Worm (Caenorhabditis elegans): Measurements from ENCODE around the gene W08A12.2.

The W08A12.2 gene

ce11 chrV:3718507-3718906, 32.8 kb upstream of the W08A12.2 start:
- no peak for TF ChIP-seq ztf-4 (tag; optimal IDR thresholded peaks at IDR 0.05)
- no peak for TF ChIP-seq lin-35 (GFP tag; optimal IDR thresholded peaks at IDR 0.05)
- no peak for TF ChIP-seq egl-13 (tag; optimal IDR thresholded peaks at IDR 0.05)
- no peak for TF ChIP-seq skn-1 (tag; optimal IDR thresholded peaks at IDR 0.05)
- TF ChIP-seq fos-1 (tag; optimal IDR thresholded peaks at IDR 0.05), result no peak
- no peak for TF ChIP-seq nhr-76 (tag; optimal IDR thresholded peaks at IDR 0.05)
- peak; percentile 51 for TF ChIP-seq nhr-47 (tag; optimal IDR thresholded peaks at IDR 0.05)
- no peak for TF ChIP-seq zip-4 (GFP tag; optimal IDR thresholded peaks at IDR 0.05)
- TF ChIP-seq unc-86 (tag; optimal IDR thresholded peaks at IDR 0.05), result no peak
- no peak for TF ChIP-seq C16A3.4 (tag; optimal IDR thresholded peaks at IDR 0.05)
- TF ChIP-seq ztf-11 (tag; optimal IDR thresholded peaks at IDR 0.05), result no peak
- TF ChIP-seq efl-1 (optimal IDR thresholded peaks at IDR 0.05), result no peak
- no peak for TF ChIP-seq efl-1 (GFP tag; optimal IDR thresholded peaks at IDR 0.05 in 1 of 2)
- peak; percentile 17 for TF ChIP-seq nhr-85 (tag)
- no peak for TF ChIP-seq isw-1 (GFP tag; IDR thresholded peaks at IDR 0.05)
- TF ChIP-seq fkh-8 (tag; optimal IDR thresholded peaks at IDR 0.05), result peak; percentile 64
- peak; percentile 25 for TF ChIP-seq sox-4 (tag; optimal IDR thresholded peaks at IDR 0.05)
- TF ChIP-seq C34B4.2 (tag; optimal IDR thresholded peaks at IDR 0.05), result no peak
- TF ChIP-seq zag-1 (tag; optimal IDR thresholded peaks at IDR 0.05), result no peak
- no peak for TF ChIP-seq nhr-84 (tag; optimal IDR thresholded peaks at IDR 0.05)
- no peak for TF ChIP-seq Y116A8C.19 (tag; optimal IDR thresholded peaks at IDR 0.05; ENCODE audit: borderline replicate concordance)
- TF ChIP-seq elt-3 (tag; optimal IDR thresholded peaks at IDR 0.05), result no peak
- no peak for TF ChIP-seq fkh-10 (GFP tag; optimal IDR thresholded peaks at IDR 0.05)
- no peak for TF ChIP-seq grh-1 (GFP tag; IDR thresholded peaks at IDR 0.05)
- no peak for TF ChIP-seq mab-9 (GFP tag; IDR thresholded peaks at IDR 0.05)
- no peak for TF ChIP-seq sptf-1 (tag; optimal IDR thresholded peaks at IDR 0.05)
- TF ChIP-seq aly-2 (tag; optimal IDR thresholded peaks at IDR 0.05), result no peak
- no peak for TF ChIP-seq blmp-1 (tag; optimal IDR thresholded peaks at IDR 0.05)
- no peak for TF ChIP-seq snpc-4 (tag; optimal IDR thresholded peaks at IDR 0.05)
- no peak for TF ChIP-seq lin-13 (GFP tag; optimal IDR thresholded peaks at IDR 0.05)
- TF ChIP-seq ceh-63 (GFP tag; optimal IDR thresholded peaks at IDR 0.05), result no peak
- no peak for TF ChIP-seq ceh-88 (GFP tag; IDR thresholded peaks at IDR 0.05)
- TF ChIP-seq unc-30 (tag; optimal IDR thresholded peaks at IDR 0.05), result no peak
- no peak for TF ChIP-seq ceh-82 (tag; optimal IDR thresholded peaks at IDR 0.05)
- TF ChIP-seq nhr-237 (tag; optimal IDR thresholded peaks at IDR 0.05), result no peak
- no peak for TF ChIP-seq vab-15 (tag; optimal IDR thresholded peaks at IDR 0.05)
- no peak for TF ChIP-seq C04F5.9 (tag; optimal IDR thresholded peaks at IDR 0.05)
- TF ChIP-seq fkh-4 (tag; optimal IDR thresholded peaks at IDR 0.05; ENCODE audit: borderline replicate concordance), result no peak
- TF ChIP-seq elt-2 (tag; optimal IDR thresholded peaks at IDR 0.05), result no peak
- peak; percentile 66 for TF ChIP-seq dsc-1 (tag; optimal IDR thresholded peaks at IDR 0.05)
- no peak for TF ChIP-seq F16B12.6 (tag; optimal IDR thresholded peaks at IDR 0.05)
- peak; percentile 29 for TF ChIP-seq nhr-71 (tag; optimal IDR thresholded peaks at IDR 0.05)

ce11 chrV:3717751-3718150, 32.1 kb upstream of the W08A12.2 start:
- TF ChIP-seq zag-1 (tag; optimal IDR thresholded peaks at IDR 0.05), result no peak
- no peak for TF ChIP-seq ets-5 (GFP tag; IDR thresholded peaks at IDR 0.05)
- no peak for TF ChIP-seq nhr-20 (tag; optimal IDR thresholded peaks at IDR 0.05)
- TF ChIP-seq lin-13 (GFP tag; optimal IDR thresholded peaks at IDR 0.05), result peak; percentile 31
- no peak for TF ChIP-seq nhr-76 (tag; optimal IDR thresholded peaks at IDR 0.05)
- no peak for TF ChIP-seq pag-3 (tag; optimal IDR thresholded peaks at IDR 0.05; ENCODE audit: borderline replicate concordance, insufficient read depth)
- peak; percentile 38 for TF ChIP-seq ceh-8 (GFP tag; optimal IDR thresholded peaks at IDR 0.05)
- TF ChIP-seq efl-1 (optimal IDR thresholded peaks at IDR 0.05), result peak; percentile 26 to 37
- TF ChIP-seq efl-1 (GFP tag; optimal IDR thresholded peaks at IDR 0.05 in 1 of 2), result no peak
- peak; percentile 77 for TF ChIP-seq unc-86 (tag; optimal IDR thresholded peaks at IDR 0.05)
- no peak for TF ChIP-seq C04F5.9 (tag; optimal IDR thresholded peaks at IDR 0.05)
- peak in 1 of 2 experiments; percentile 36 for TF ChIP-seq ztf-11 (tag; optimal IDR thresholded peaks at IDR 0.05)
- peak; percentile 67 for TF ChIP-seq nhr-71 (tag; optimal IDR thresholded peaks at IDR 0.05)
- TF ChIP-seq aly-2 (tag; optimal IDR thresholded peaks at IDR 0.05), result no peak
- TF ChIP-seq fkh-10 (GFP tag; optimal IDR thresholded peaks at IDR 0.05), result peak; percentile 88
- TF ChIP-seq nhr-19 (GFP tag; conservative IDR thresholded peaks at IDR 0.05), result peak; percentile 26
- TF ChIP-seq egl-27 (tag; optimal IDR thresholded peaks at IDR 0.05), result no peak
- TF ChIP-seq ceh-82 (tag; optimal IDR thresholded peaks at IDR 0.05), result peak in 2 of 3 experiments; percentile 36 to 65
- no peak for TF ChIP-seq hpl-2 (GFP tag; optimal IDR thresholded peaks at IDR 0.05)
- no peak for TF ChIP-seq sptf-1 (tag; optimal IDR thresholded peaks at IDR 0.05)
- TF ChIP-seq ceh-63 (GFP tag; optimal IDR thresholded peaks at IDR 0.05), result no peak
- peak; percentile 7 for TF ChIP-seq ama-1 (optimal IDR thresholded peaks at IDR 0.05)
- TF ChIP-seq mab-9 (GFP tag; IDR thresholded peaks at IDR 0.05), result 0 out of 2 replicates have a peak, but pooled peaks have one; percentile 9
- TF ChIP-seq sox-4 (tag; optimal IDR thresholded peaks at IDR 0.05), result peak; percentile 10
- TF ChIP-seq unc-130 (tag; optimal IDR thresholded peaks at IDR 0.05), result no peak
- no peak for TF ChIP-seq nhr-237 (tag; optimal IDR thresholded peaks at IDR 0.05)
- TF ChIP-seq grh-1 (GFP tag; IDR thresholded peaks at IDR 0.05), result no peak
- TF ChIP-seq ceh-90 (tag; optimal IDR thresholded peaks at IDR 0.05), result no peak

Measured in whole organism, L1 larva.